Fruit fly (Drosophila melanogaster) whole organism: Measurements from ENCODE around the gene CG9515.

Source experiments
- Dll ChIP-seq: fragments of >200 bp; optimal IDR thresholded peaks from 2 replicates; lab custom pipeline; 2017
- EcR ChIP-seq, 2 experiments: fragments of >200 bp; optimal IDR thresholded peaks; 2 replicates each; lab custom pipeline; 2017; ENCODE audit warnings: missing biosample characterization in 2 of 2, missing genetic modification characterization in 2 of 2, missing genetic modification reagents in 2 of 2
- pan ChIP-seq: fragments of >200 bp; optimal IDR thresholded peaks from 2 replicates; lab custom pipeline; 2017
- psq ChIP-seq: fragments of >200 bp; optimal IDR thresholded peaks from 2 replicates; lab custom pipeline; 2017
- usp ChIP-seq: fragments of >200 bp; optimal IDR thresholded peaks from 2 replicates; lab custom pipeline; 2017; ENCODE audit warnings: missing biosample characterization, missing genetic modification characterization, mixed read lengths

DNA sequence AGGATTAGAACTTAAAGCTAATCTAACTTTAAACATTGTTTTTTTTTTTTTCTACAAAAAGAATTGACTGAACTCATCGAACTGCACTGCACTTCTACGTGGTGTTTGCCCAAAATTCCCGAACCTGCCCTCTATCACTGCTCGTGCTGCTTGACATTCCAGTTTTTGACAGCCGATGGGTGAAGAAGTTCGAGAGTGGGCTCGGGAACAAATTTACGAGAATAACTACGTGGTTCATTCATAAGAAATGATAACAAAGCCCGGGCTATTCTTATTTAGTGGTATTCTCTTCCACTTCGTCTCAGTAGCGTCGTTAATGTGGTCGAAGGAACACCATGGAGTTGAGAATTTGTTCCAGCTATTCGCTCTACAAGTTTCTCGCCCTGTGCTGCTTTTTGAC, 24.2 kb upstream of the CG9515 start, which contains the start of gene CG18088:
- TF ChIP-seq psq (lab: Kevin White, UChicago): no peak
- TF ChIP-seq Dll: no peak
- no peak for TF ChIP-seq usp
- no peak for TF ChIP-seq pan (lab: Kevin White, UChicago)
- TF ChIP-seq EcR (GFP tag; optimal IDR thresholded peaks at IDR 0.05; lab: Kevin White, UChicago): no peak
